Worm (Caenorhabditis elegans) whole organism, young adult: ENCODE results near the gene elpc-2.

Experiments
- B0035.1 ChIP-seq: sonication (generic microtip); optimal IDR thresholded peaks from 2 replicates; lab custom pipeline; 2016; ENCODE audit warnings: missing genetic modification characterization, mild to moderate bottlenecking, missing compliant biosample characterization, missing genotype, missing genetic modification reagents
- B0261.1 ChIP-seq: sonication (generic microtip); optimal IDR thresholded peaks from 2 replicates; lab custom pipeline; 2016; ENCODE audit warnings: mild to moderate bottlenecking, missing genetic modification characterization, moderate library complexity, missing compliant biosample characterization
- B0336.3 ChIP-seq: fragments of 200-800 bp; sonication (Bioruptor generic); IDR thresholded peaks from 2 replicates; pipeline ENCODE4 v1.3.6; 2022; ENCODE audit warnings: missing genetic modification characterization, missing compliant biosample characterization
- D2030.7 ChIP-seq: fragments of 200-800 bp; sonication (Bioruptor generic); IDR thresholded peaks from 2 replicates; pipeline ENCODE4 v1.3.6; 2022; ENCODE audit warnings: missing genetic modification reagents, missing genetic modification characterization, missing compliant biosample characterization
- F23B12.7 ChIP-seq: sonication (generic microtip); optimal IDR thresholded peaks from 2 replicates; lab custom pipeline; 2017; ENCODE audit warnings: missing genetic modification characterization, mild to moderate bottlenecking, missing compliant biosample characterization, antibody characterized with exemption, moderate library complexity; ENCODE audit not compliant: insufficient read depth
- F37B4.10 ChIP-seq: fragments of 200-800 bp; sonication (Bioruptor generic); IDR thresholded peaks from 2 replicates; pipeline ENCODE4 v1.3.6; 2022; ENCODE audit warnings: missing genetic modification characterization, missing compliant biosample characterization
- F39B2.1 ChIP-seq: fragments of 200-800 bp; sonication (Bioruptor generic); IDR thresholded peaks from 2 replicates; pipeline ENCODE4 v1.3.6; 2022; ENCODE audit warnings: missing genetic modification reagents, missing genetic modification characterization, missing compliant biosample characterization
- F52B5.7 ChIP-seq: sonication (generic microtip); optimal IDR thresholded peaks from 2 replicates; lab custom pipeline; 2016; ENCODE audit warnings: mild to moderate bottlenecking, missing genetic modification characterization, missing compliant biosample characterization
- F57A8.1 ChIP-seq: fragments of 200-800 bp; sonication (Bioruptor generic); optimal IDR thresholded peaks from 2 replicates; lab custom pipeline; 2018; ENCODE audit warnings: mild to moderate bottlenecking, missing genetic modification characterization, moderate library complexity, missing compliant biosample characterization
- K11D2.4 ChIP-seq: fragments of 200-800 bp; sonication (Bioruptor generic); IDR thresholded peaks from 2 replicates; pipeline ENCODE4 v1.3.6; 2022; ENCODE audit warnings: missing genetic modification reagents, missing genetic modification characterization, missing compliant biosample characterization
- Y53F4B.3 ChIP-seq: fragments of 200-800 bp; sonication (Bioruptor generic); IDR thresholded peaks from 2 replicates; pipeline ENCODE4 v1.3.6; 2022; ENCODE audit warnings: missing genetic modification reagents, missing genetic modification characterization, missing compliant biosample characterization
- Y56A3A.18 ChIP-seq: fragments of 200-800 bp; sonication (Bioruptor generic); IDR thresholded peaks from 2 replicates; pipeline ENCODE4 v1.3.6; 2022; ENCODE audit warnings: missing genetic modification reagents, missing genetic modification characterization, missing compliant biosample characterization
- Y67H2A.10 ChIP-seq: fragments of 200-800 bp; sonication (Bioruptor generic); conservative IDR thresholded peaks from 2 replicates; pipeline ENCODE4 v1.3.6; 2022; ENCODE audit warnings: missing genetic modification reagents, missing genetic modification characterization, missing compliant biosample characterization
- Y95B8A.8 ChIP-seq: fragments of 200-800 bp; sonication (Bioruptor generic); IDR thresholded peaks from 2 replicates; pipeline ENCODE4 v1.3.6; 2022; ENCODE audit warnings: missing genetic modification reagents, missing genetic modification characterization, missing compliant biosample characterization
- ama-1 ChIP-seq, 3 experiments: fragments of 150-350 bp in 1 of 3; sonication (generic microtip) in 2 of 3; optimal IDR thresholded peaks; 2 replicates each; lab custom pipeline; 2014 to 2018; ENCODE audit warnings: missing biosample characterization in 2 of 3, missing genetic modification characterization in 2 of 3, missing genetic modification reagents in 2 of 3
- aptf-2 ChIP-seq: fragments of 200-800 bp; sonication (Bioruptor generic); conservative IDR thresholded peaks from 2 replicates; pipeline ENCODE4 v1.3.6; 2022; ENCODE audit warnings: missing genetic modification reagents, missing genetic modification characterization, missing compliant biosample characterization
- aptf-3 ChIP-seq: fragments of 200-800 bp; sonication (Bioruptor generic); IDR thresholded peaks from 2 replicates; pipeline ENCODE4 v1.3.6; 2022; ENCODE audit warnings: missing genetic modification characterization, missing compliant biosample characterization
- attf-6 ChIP-seq: fragments of 200-800 bp; sonication (Bioruptor generic); IDR thresholded peaks from 2 replicates; pipeline ENCODE4 v1.3.6; 2022; ENCODE audit warnings: missing genetic modification reagents, missing genetic modification characterization, missing compliant biosample characterization
- ccch-3 ChIP-seq: fragments of 200-800 bp; sonication (Bioruptor generic); optimal IDR thresholded peaks from 2 replicates; lab custom pipeline; 2018; ENCODE audit warnings: mild to moderate bottlenecking, missing genetic modification characterization, missing compliant biosample characterization
- ceh-27 ChIP-seq: fragments of 200-800 bp; sonication (Bioruptor generic); optimal IDR thresholded peaks from 2 replicates; lab custom pipeline; 2018; ENCODE audit warnings: mild to moderate bottlenecking, missing genetic modification characterization, moderate library complexity, missing compliant biosample characterization
- dox-1 ChIP-seq: fragments of 200-800 bp; sonication (Bioruptor generic); IDR thresholded peaks from 2 replicates; pipeline ENCODE4 v1.3.6; 2022; ENCODE audit warnings: missing genetic modification reagents, missing genetic modification characterization, missing compliant biosample characterization
- dpl-1 ChIP-seq: fragments of 150-350 bp; optimal IDR thresholded peaks from 2 replicates; lab custom pipeline; 2014; ENCODE audit warnings: missing biosample characterization, missing genetic modification reagents, missing genetic modification characterization
- egrh-3 ChIP-seq: fragments of 200-800 bp; sonication (Bioruptor generic); IDR thresholded peaks from 2 replicates; pipeline ENCODE4 v1.3.6; 2022; ENCODE audit warnings: missing genetic modification reagents, missing genetic modification characterization, missing compliant biosample characterization
- hlh-26 ChIP-seq: fragments of 200-800 bp; sonication (Bioruptor generic); conservative IDR thresholded peaks from 2 replicates; pipeline ENCODE4 v1.3.6; 2022; ENCODE audit warnings: missing genetic modification reagents, missing genetic modification characterization, missing compliant biosample characterization
- hrde-1 ChIP-seq: sonication (generic microtip); optimal IDR thresholded peaks from 2 replicates; lab custom pipeline; 2016; ENCODE audit warnings: missing genetic modification characterization, mild to moderate bottlenecking, missing compliant biosample characterization, moderate library complexity, missing genotype, missing genetic modification reagents, borderline replicate concordance
- lag-1 ChIP-seq: fragments of 200-800 bp; sonication (Bioruptor generic); IDR thresholded peaks from 2 replicates; pipeline ENCODE4 v1.3.6; 2022; ENCODE audit warnings: missing genetic modification reagents, missing genetic modification characterization, missing compliant biosample characterization
- let-526 ChIP-seq: fragments of 200-800 bp; sonication (Bioruptor generic); IDR thresholded peaks from 2 replicates; pipeline ENCODE4 v1.3.6; 2022; ENCODE audit warnings: missing genetic modification reagents, missing genetic modification characterization, missing compliant biosample characterization
- let-607 ChIP-seq, 2 experiments: fragments of 200-800 bp in 1 of 2; sonication (Bioruptor generic) in 1 of 2; sonication (generic microtip) in 1 of 2; optimal IDR thresholded peaks; 2 replicates each; lab custom pipeline; 2016 to 2018; ENCODE audit warnings: mild to moderate bottlenecking in 2 of 2, missing compliant biosample characterization in 2 of 2, missing genetic modification characterization in 2 of 2, moderate library complexity in 2 of 2, missing genotype in 1 of 2
- lin-26 ChIP-seq: fragments of 200-800 bp; sonication (Bioruptor generic); IDR thresholded peaks from 2 replicates; pipeline ENCODE4 v1.3.6; 2022; ENCODE audit warnings: missing genetic modification reagents, missing genetic modification characterization, missing compliant biosample characterization
- lin-35 ChIP-seq, 3 experiments: fragments of 150-350 bp in 2 of 3; sonication (generic microtip) in 1 of 3; optimal IDR thresholded peaks; 2 replicates each; lab custom pipeline; 2014 to 2018; ENCODE audit warnings: missing biosample characterization in 3 of 3, missing genetic modification characterization in 3 of 3, missing genetic modification reagents in 3 of 3
- lir-1 ChIP-seq: fragments of 200-800 bp; sonication (Bioruptor generic); conservative IDR thresholded peaks from 2 replicates; pipeline ENCODE4 v1.3.6; 2022; ENCODE audit warnings: missing genetic modification reagents, missing genetic modification characterization, missing compliant biosample characterization
- lsl-1 ChIP-seq: fragments of 200-800 bp; sonication (Bioruptor generic); optimal IDR thresholded peaks from 2 replicates; lab custom pipeline; 2018; ENCODE audit warnings: mild to moderate bottlenecking, missing genetic modification characterization, moderate library complexity, missing compliant biosample characterization
- madf-3 ChIP-seq: fragments of 200-800 bp; sonication (Bioruptor generic); IDR thresholded peaks from 2 replicates; pipeline ENCODE4 v1.3.6; 2022; ENCODE audit warnings: missing genetic modification reagents, missing genetic modification characterization, missing compliant biosample characterization
- madf-8 ChIP-seq: fragments of 200-800 bp; sonication (Bioruptor generic); conservative IDR thresholded peaks from 2 replicates; pipeline ENCODE4 v1.3.6; 2022; ENCODE audit warnings: missing genetic modification reagents, missing genetic modification characterization, missing compliant biosample characterization
- mel-28 ChIP-seq: sonication (generic microtip); optimal IDR thresholded peaks from 2 replicates; lab custom pipeline; 2016; ENCODE audit warnings: borderline replicate concordance, mild to moderate bottlenecking, missing genetic modification characterization, missing compliant biosample characterization
- nhr-179 ChIP-seq: sonication (generic microtip); optimal IDR thresholded peaks from 2 replicates; lab custom pipeline; 2016; ENCODE audit warnings: mild to moderate bottlenecking, missing genetic modification characterization, missing compliant biosample characterization
- nhr-27 ChIP-seq: fragments of 200-800 bp; sonication (Bioruptor generic); optimal IDR thresholded peaks from 2 replicates; lab custom pipeline; 2018; ENCODE audit warnings: mild to moderate bottlenecking, missing genetic modification characterization, moderate library complexity, missing compliant biosample characterization
- rcor-1 ChIP-seq: fragments of 200-800 bp; sonication (Bioruptor generic); IDR thresholded peaks from 2 replicates; pipeline ENCODE4 v1.3.6; 2022; ENCODE audit warnings: missing genetic modification reagents, missing genetic modification characterization, missing compliant biosample characterization
- rec-8 ChIP-seq, 2 experiments: sonication (generic microtip); optimal IDR thresholded peaks; 2 replicates each; lab custom pipeline; 2016; ENCODE audit warnings: mild to moderate bottlenecking in 2 of 2, missing genetic modification characterization in 2 of 2, missing genetic modification reagents in 2 of 2, missing genotype in 2 of 2, missing biosample characterization in 1 of 2, missing compliant biosample characterization in 1 of 2, moderate library complexity in 1 of 2
- sptf-2 ChIP-seq: fragments of 200-800 bp; sonication (Bioruptor generic); optimal IDR thresholded peaks from 2 replicates; lab custom pipeline; 2018; ENCODE audit warnings: mild to moderate bottlenecking, missing genetic modification characterization, missing compliant biosample characterization
- xnd-1 ChIP-seq: sonication (generic microtip); optimal IDR thresholded peaks from 2 replicates; lab custom pipeline; 2016; ENCODE audit warnings: missing genotype, missing genetic modification reagents, missing genetic modification characterization, missing compliant biosample characterization
- zfh-2 ChIP-seq: fragments of 200-800 bp; sonication (Bioruptor generic); conservative IDR thresholded peaks from 2 replicates; pipeline ENCODE4 v1.3.6; 2022; ENCODE audit warnings: missing genetic modification reagents, missing genetic modification characterization, missing compliant biosample characterization
- ztf-18 ChIP-seq: sonication (generic microtip); optimal IDR thresholded peaks from 2 replicates; lab custom pipeline; 2016; ENCODE audit warnings: missing genotype, mild to moderate bottlenecking, missing genetic modification characterization, missing compliant biosample characterization
- ztf-3 ChIP-seq: fragments of 200-800 bp; sonication (Bioruptor generic); optimal IDR thresholded peaks from 2 replicates; lab custom pipeline; 2018; ENCODE audit warnings: mild to moderate bottlenecking, missing genetic modification characterization, missing compliant biosample characterization

elpc-2 gene

DNA sequence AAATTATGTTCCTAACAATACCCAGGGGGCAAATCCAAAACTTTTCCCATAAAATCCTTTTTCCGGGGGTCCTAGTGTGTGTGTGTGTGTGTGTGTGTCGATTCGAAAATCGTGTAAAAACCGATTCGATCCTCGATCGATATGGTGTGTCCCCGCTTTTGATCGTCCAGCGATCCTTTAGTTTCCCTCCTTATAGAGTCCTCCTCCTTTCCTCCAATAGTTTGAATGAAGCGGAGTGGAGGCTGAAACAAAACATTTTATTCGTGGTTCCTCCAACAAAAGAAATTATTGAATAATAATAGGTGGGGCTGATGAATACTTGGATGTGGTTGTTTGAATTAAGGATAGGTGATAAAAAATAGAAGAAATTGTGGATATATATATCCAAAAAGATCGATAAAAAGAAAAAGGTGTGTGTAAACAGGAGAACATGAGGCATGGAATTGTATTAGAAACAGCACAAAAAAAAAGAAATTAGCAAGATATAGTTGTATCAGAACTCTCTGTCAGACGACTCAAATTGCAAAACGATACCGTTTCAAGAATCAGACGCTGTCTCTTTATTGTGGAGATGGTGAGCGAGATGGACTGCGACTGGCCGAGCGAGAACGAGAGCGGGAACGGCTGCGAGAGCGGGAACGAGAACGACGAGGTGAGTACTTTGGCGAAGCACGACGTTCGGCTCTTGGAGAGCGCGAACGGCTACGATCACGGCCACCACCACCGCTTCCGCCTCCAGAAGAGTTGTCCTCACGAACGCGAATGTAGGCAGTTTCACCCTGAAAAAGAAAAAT, 13.2 kb downstream of the elpc-2 start (continued):
- TF ChIP-seq hrde-1 (tag; lab: Kevin White, UChicago) (no peak), F39B2.1 (GFP tag; lab: Robert Waterston, UW) (peak; percentile 32; the same call in 1 of the 2 replicates), dpl-1 (GFP tag; lab: Kevin White, UChicago) (no peak), B0035.1 (no peak), ama-1 (optimal IDR thresholded peaks at IDR 0.05; lab: Kevin White, UChicago) (no peak), ama-1 (GFP tag; optimal IDR thresholded peaks at IDR 0.05; lab: Kevin White, UChicago) (peak in 1 of 2 experiments; percentile 23), Y53F4B.3 (GFP tag; lab: Robert Waterston, UW) (no peak), B0261.1 (tag; lab: Kevin White, UChicago) (no peak), B0336.3 (GFP tag; lab: Robert Waterston, UW) (peak; percentile 67; the same call in 1 of the 2 replicates), F52B5.7 (tag; lab: Kevin White, UChicago) (peak; percentile 33), lir-1 (GFP tag; lab: Robert Waterston, UW) (no peak), nhr-27 (tag; lab: Kevin White, UChicago) (no peak), Y95B8A.8 (no peak), let-607 (tag; optimal IDR thresholded peaks at IDR 0.05; lab: Kevin White, UChicago) (no peak), D2030.7 (GFP tag; lab: Robert Waterston, UW) (no peak), sptf-2 (GFP tag; lab: Kevin White, UChicago) (no peak), rec-8 (tag; optimal IDR thresholded peaks at IDR 0.05; lab: Kevin White, UChicago) (no peak), lsl-1 (peak; percentile 6), aptf-3 (GFP tag; lab: Robert Waterston, UW) (0 out of 2 replicates have a peak, but pooled peaks have one; percentile 72), Y67H2A.10 (GFP tag; lab: Robert Waterston, UW) (no peak), dox-1 (no peak), nhr-179 (tag; lab: Kevin White, UChicago) (no peak), xnd-1 (tag; lab: Kevin White, UChicago) (no peak), aptf-2 (GFP tag; lab: Robert Waterston, UW) (no peak), mel-28 (tag; lab: Kevin White, UChicago) (peak; percentile 48), F37B4.10 (GFP tag; lab: Robert Waterston, UW) (no peak), lin-35 (GFP tag; optimal IDR thresholded peaks at IDR 0.05; lab: Kevin White, UChicago) (no peak), F23B12.7 (tag; lab: Kevin White, UChicago) (no peak), lag-1 (GFP tag; lab: Robert Waterston, UW) (no peak), lin-26 (GFP tag; lab: Robert Waterston, UW) (peak; percentile 63), Y56A3A.18 (no peak), let-526 (no peak)

DNA sequence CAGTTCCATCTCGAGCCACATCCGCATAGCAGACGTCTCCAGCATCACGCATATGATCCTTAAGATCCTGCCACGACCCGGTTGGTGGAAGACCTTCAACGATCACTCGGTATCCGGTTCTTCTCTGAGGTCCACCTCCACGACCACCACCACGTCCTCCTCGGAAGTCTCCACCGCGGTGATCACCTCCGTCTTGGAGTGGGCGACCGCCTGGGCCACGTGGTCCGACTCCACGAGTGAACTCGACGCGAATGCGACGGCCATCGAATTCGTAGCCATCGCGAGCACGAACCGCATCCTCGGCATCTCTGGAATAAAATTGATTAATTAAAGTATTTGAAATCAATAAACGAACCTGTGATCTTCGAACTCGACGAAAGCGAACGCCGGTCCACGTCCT, 13.9 kb downstream of the elpc-2 start:
- TF ChIP-seq K11D2.4 (GFP tag; lab: Robert Waterston, UW), result 0 out of 2 replicates have a peak, but pooled peaks have one; percentile 16
- TF ChIP-seq xnd-1 (tag; lab: Kevin White, UChicago), result no peak
- peak; percentile 35; the same call in 1 of the 2 replicates for TF ChIP-seq egrh-3 (GFP tag; lab: Robert Waterston, UW)
- no peak for TF ChIP-seq F57A8.1
- TF ChIP-seq ztf-18 (tag; lab: Kevin White, UChicago), result no peak
- no peak for TF ChIP-seq rcor-1
- no peak for TF ChIP-seq ccch-3 (GFP tag; lab: Kevin White, UChicago)
- TF ChIP-seq zfh-2 (GFP tag; lab: Robert Waterston, UW), result peak; percentile 60
- TF ChIP-seq attf-6 (GFP tag; lab: Robert Waterston, UW), result no peak
- TF ChIP-seq dpl-1 (GFP tag; lab: Kevin White, UChicago), result no peak
- no peak for TF ChIP-seq madf-8 (GFP tag; lab: Robert Waterston, UW)
- TF ChIP-seq ceh-27 (GFP tag; lab: Kevin White, UChicago), result no peak
- TF ChIP-seq madf-3 (GFP tag; lab: Robert Waterston, UW), result peak; percentile 77
- TF ChIP-seq ztf-3 (GFP tag; lab: Kevin White, UChicago), result no peak
- peak; percentile 26 for TF ChIP-seq F52B5.7 (tag; lab: Kevin White, UChicago)
- no peak for TF ChIP-seq hlh-26
- TF ChIP-seq Y53F4B.3 (GFP tag; lab: Robert Waterston, UW), result no peak
- no peak for TF ChIP-seq let-607 (tag; optimal IDR thresholded peaks at IDR 0.05; lab: Kevin White, UChicago)
